Fruit fly (Drosophila melanogaster) whole organism, embryonic: ENCODE results near the gene CG5096.

Experiments used
- Asciz ChIP-seq: fragments of 200-800 bp; sonication (Bioruptor generic); optimal IDR thresholded peaks from 2 replicates; lab custom pipeline; 2017; ENCODE audit warnings: missing biosample characterization, mild to moderate bottlenecking, missing genetic modification characterization, missing genetic modification reagents
- BEAF-32 ChIP-seq: fragments of 200-800 bp; sonication (Bioruptor generic); optimal IDR thresholded peaks from 3 replicates; lab custom pipeline; 2017; ENCODE audit warnings: missing biosample characterization, missing genetic modification characterization, mild to moderate bottlenecking, moderate library complexity, missing genetic modification reagents
- CG10274 ChIP-seq: fragments of 200-800 bp; sonication (Bioruptor generic); optimal IDR thresholded peaks from 3 replicates; lab custom pipeline; 2017; ENCODE audit warnings: missing biosample characterization, mild to moderate bottlenecking, missing genetic modification characterization
- CG10321 ChIP-seq: fragments of 200-800 bp; sonication (Bioruptor generic); IDR thresholded peaks from 2 replicates; pipeline ENCODE4 v1.3.6; 2022; ENCODE audit warnings: missing biosample characterization, missing genetic modification characterization
- CG10366 ChIP-seq: fragments of 200-800 bp; sonication (Bioruptor generic); IDR thresholded peaks from 2 replicates; pipeline ENCODE4 v1.3.6; 2022; ENCODE audit warnings: missing biosample characterization, missing genetic modification characterization
- CG12391 ChIP-seq: fragments of 200-800 bp; sonication (Bioruptor generic); optimal IDR thresholded peaks from 3 replicates; lab custom pipeline; 2018; ENCODE audit warnings: missing biosample characterization, mild to moderate bottlenecking, missing genetic modification characterization, moderate library complexity
- CG12744 ChIP-seq: fragments of 200-800 bp; sonication (Bioruptor generic); optimal IDR thresholded peaks from 2 replicates; lab custom pipeline; 2016; ENCODE audit warnings: missing biosample characterization, missing genetic modification characterization
- CG13123 ChIP-seq: fragments of 200-800 bp; sonication (Bioruptor generic); optimal IDR thresholded peaks from 2 replicates; lab custom pipeline; 2016; ENCODE audit warnings: missing biosample characterization, missing genetic modification characterization
- CG17385 ChIP-seq: fragments of 200-800 bp; sonication (Bioruptor generic); optimal IDR thresholded peaks from 3 replicates; lab custom pipeline; 2018; ENCODE audit warnings: missing biosample characterization, mild to moderate bottlenecking, missing genetic modification characterization
- CG18262 ChIP-seq: fragments of 200-800 bp; optimal IDR thresholded peaks from 3 replicates; lab custom pipeline; 2019; ENCODE audit warnings: missing biosample characterization, mild to moderate bottlenecking, missing genetic modification characterization, moderate library complexity
- CG2875 ChIP-seq: fragments of 200-800 bp; sonication (Bioruptor generic); optimal IDR thresholded peaks from 2 replicates; lab custom pipeline; 2017; ENCODE audit warnings: missing biosample characterization, mild to moderate bottlenecking, missing genetic modification characterization, missing genetic modification reagents
- CG42726 ChIP-seq: fragments of 200-800 bp; sonication (Bioruptor generic); IDR thresholded peaks from 2 replicates; pipeline ENCODE4 v1.3.6; 2022; ENCODE audit warnings: missing biosample characterization, missing genetic modification characterization; ENCODE audit not compliant: partially characterized antibody
- CG4617 ChIP-seq: fragments of 200-800 bp; sonication (Bioruptor generic); optimal IDR thresholded peaks from 3 replicates; lab custom pipeline; 2016; ENCODE audit warnings: missing biosample characterization, missing genetic modification characterization, borderline replicate concordance
- CG5245 ChIP-seq: fragments of 200-800 bp; sonication (Bioruptor generic); optimal IDR thresholded peaks from 3 replicates; lab custom pipeline; 2016; ENCODE audit warnings: missing biosample characterization, missing genetic modification characterization
- CG6854 ChIP-seq: fragments of 200-800 bp; sonication (Bioruptor generic); optimal IDR thresholded peaks from 3 replicates; lab custom pipeline; 2017; ENCODE audit warnings: missing biosample characterization, mild to moderate bottlenecking, missing genetic modification characterization
- CG7271 ChIP-seq: fragments of 200-800 bp; sonication (Bioruptor generic); optimal IDR thresholded peaks from 2 replicates; lab custom pipeline; 2018; ENCODE audit warnings: missing biosample characterization, mild to moderate bottlenecking, missing genetic modification characterization, moderate library complexity
- CG7357 ChIP-seq: fragments of 200-800 bp; sonication (Bioruptor generic); IDR thresholded peaks from 3 replicates; pipeline ENCODE4 v1.3.6; 2022; ENCODE audit warnings: missing biosample characterization, missing genetic modification characterization
- CG8281 ChIP-seq: fragments of 200-800 bp; sonication (Bioruptor generic); optimal IDR thresholded peaks from 2 replicates; lab custom pipeline; 2018; ENCODE audit warnings: missing biosample characterization, mild to moderate bottlenecking, missing genetic modification characterization, moderate library complexity
- D19B ChIP-seq: fragments of 200-800 bp; sonication (Bioruptor generic); optimal IDR thresholded peaks from 2 replicates; lab custom pipeline; 2017; ENCODE audit warnings: missing biosample characterization, mild to moderate bottlenecking, missing genetic modification characterization
- Dad ChIP-seq: fragments of 200-800 bp; sonication (Bioruptor generic); optimal IDR thresholded peaks from 3 replicates; lab custom pipeline; 2016; ENCODE audit warnings: missing biosample characterization, missing genetic modification characterization
- Fer2 ChIP-seq: fragments of 200-800 bp; sonication (Bioruptor generic); optimal IDR thresholded peaks from 2 replicates; lab custom pipeline; 2018; ENCODE audit warnings: missing biosample characterization, mild to moderate bottlenecking, missing genetic modification characterization, moderate library complexity
- Fer3 ChIP-seq: fragments of 200-800 bp; sonication (Bioruptor generic); optimal IDR thresholded peaks from 2 replicates; lab custom pipeline; 2018; ENCODE audit warnings: missing biosample characterization, mild to moderate bottlenecking, missing genetic modification characterization, moderate library complexity
- HmgZ ChIP-seq: fragments of 200-800 bp; sonication (Bioruptor generic); optimal IDR thresholded peaks from 2 replicates; lab custom pipeline; 2018; ENCODE audit warnings: missing biosample characterization, mild to moderate bottlenecking, missing genetic modification characterization
- Lhr ChIP-seq: fragments of 200-800 bp; sonication (Bioruptor generic); optimal IDR thresholded peaks from 3 replicates; lab custom pipeline; 2017; ENCODE audit warnings: mild to moderate bottlenecking, missing biosample characterization, missing genetic modification reagents, missing genetic modification characterization
- Nf-YB ChIP-seq: fragments of 200-800 bp; sonication (Bioruptor generic); optimal IDR thresholded peaks from 3 replicates; lab custom pipeline; 2019; ENCODE audit warnings: missing biosample characterization, mild to moderate bottlenecking, missing genetic modification characterization, moderate library complexity
- Opbp ChIP-seq: fragments of 200-800 bp; sonication (Bioruptor generic); IDR thresholded peaks from 3 replicates; pipeline ENCODE4 v1.3.6; 2022; ENCODE audit warnings: missing biosample characterization, missing genetic modification characterization; ENCODE audit not compliant: partially characterized antibody
- Rx ChIP-seq: fragments of 200-800 bp; sonication (Bioruptor generic); IDR thresholded peaks from 2 replicates; pipeline ENCODE4 v1.3.6; 2022; ENCODE audit warnings: missing biosample characterization, missing genetic modification characterization
- Xbp1 ChIP-seq: fragments of 200-800 bp; sonication (Bioruptor generic); optimal IDR thresholded peaks from 3 replicates; lab custom pipeline; 2016; ENCODE audit warnings: missing biosample characterization, mild to moderate bottlenecking, missing genetic modification characterization
- al ChIP-seq: fragments of 200-800 bp; sonication (Bioruptor generic); IDR thresholded peaks from 2 replicates; pipeline ENCODE4 v1.3.6; 2022; ENCODE audit warnings: missing biosample characterization, missing genetic modification characterization
- ase ChIP-seq: fragments of 200-800 bp; sonication (Bioruptor generic); IDR thresholded peaks from 3 replicates; pipeline ENCODE4 v1.3.6; 2022; ENCODE audit warnings: missing biosample characterization, missing genetic modification characterization
- crp ChIP-seq, 2 experiments: fragments of 200-800 bp; sonication (Bioruptor generic); optimal IDR thresholded peaks; 2 replicates in 1 of 2; 3 replicates in 1 of 2; lab custom pipeline; 2017; ENCODE audit warnings: missing biosample characterization in 2 of 2, missing genetic modification characterization in 2 of 2, mild to moderate bottlenecking in 1 of 2, moderate library complexity in 1 of 2
- cwo ChIP-seq: fragments of 200-800 bp; sonication (Bioruptor generic); optimal IDR thresholded peaks from 3 replicates; lab custom pipeline; 2017; ENCODE audit warnings: missing biosample characterization, missing genetic modification characterization, mild to moderate bottlenecking, moderate library complexity, missing genetic modification reagents
- gce ChIP-seq: fragments of 200-800 bp; sonication (Bioruptor generic); IDR thresholded peaks from 3 replicates; pipeline ENCODE4 v1.3.6; 2022; ENCODE audit warnings: missing biosample characterization, missing genetic modification characterization
- lola ChIP-seq, 3 experiments: fragments of >200 bp in 2 of 3; fragments of 200-800 bp in 1 of 3; sonication (Bioruptor generic) in 1 of 3; optimal IDR thresholded peaks; 2 replicates each; lab custom pipeline; 2017 to 2019; ENCODE audit warnings: missing biosample characterization in 3 of 3, missing genetic modification characterization in 3 of 3, mild to moderate bottlenecking in 1 of 3, moderate library complexity in 1 of 3
- mld ChIP-seq: fragments of 200-800 bp; sonication (Bioruptor generic); IDR thresholded peaks from 3 replicates; pipeline ENCODE4 v1.3.6; 2022; ENCODE audit warnings: missing biosample characterization, missing genetic modification characterization; ENCODE audit not compliant: partially characterized antibody
- odd ChIP-seq: fragments of 200-800 bp; sonication (Bioruptor generic); optimal IDR thresholded peaks from 2 replicates; lab custom pipeline; 2017; ENCODE audit warnings: missing biosample characterization, mild to moderate bottlenecking, missing genetic modification characterization
- pfk ChIP-seq: fragments of 200-800 bp; sonication (Bioruptor generic); optimal IDR thresholded peaks from 2 replicates; lab custom pipeline; 2018; ENCODE audit warnings: missing biosample characterization, mild to moderate bottlenecking, missing genetic modification characterization, moderate library complexity
- psq ChIP-seq: fragments of 200-800 bp; sonication (Bioruptor generic); optimal IDR thresholded peaks from 2 replicates; lab custom pipeline; 2017; ENCODE audit warnings: missing biosample characterization, missing genetic modification characterization
- ranshi ChIP-seq: fragments of 200-800 bp; sonication (Bioruptor generic); IDR thresholded peaks from 2 replicates; pipeline ENCODE4 v1.3.6; 2022; ENCODE audit warnings: missing biosample characterization, missing genetic modification characterization
- rib ChIP-seq: fragments of 200-800 bp; sonication (Bioruptor generic); IDR thresholded peaks from 2 replicates; pipeline ENCODE4 v1.3.6; 2022; ENCODE audit warnings: missing biosample characterization, missing genetic modification characterization
- sim ChIP-seq: fragments of 200-800 bp; sonication (Bioruptor generic); IDR thresholded peaks from 2 replicates; pipeline ENCODE4 v1.3.6; 2022; ENCODE audit warnings: missing biosample characterization, missing genetic modification characterization
- ssp ChIP-seq: fragments of 200-800 bp; sonication (Bioruptor generic); IDR thresholded peaks from 2 replicates; pipeline ENCODE4 v1.3.6; 2022; ENCODE audit warnings: missing biosample characterization, missing genetic modification characterization
- stwl ChIP-seq: fragments of 200-800 bp; sonication (Bioruptor generic); optimal IDR thresholded peaks from 3 replicates; lab custom pipeline; 2018; ENCODE audit warnings: missing biosample characterization, mild to moderate bottlenecking, missing genetic modification characterization, moderate library complexity
- tgo ChIP-seq: fragments of 200-800 bp; sonication (Bioruptor generic); IDR thresholded peaks from 3 replicates; pipeline ENCODE4 v1.3.6; 2022; ENCODE audit warnings: missing biosample characterization, missing genetic modification characterization
- tio ChIP-seq: fragments of 200-800 bp; sonication (Bioruptor generic); optimal IDR thresholded peaks from 2 replicates; lab custom pipeline; 2017; ENCODE audit warnings: missing biosample characterization, missing genetic modification characterization, inconsistent platforms
- trh ChIP-seq: fragments of 200-800 bp; sonication (Bioruptor generic); optimal IDR thresholded peaks from 2 replicates; lab custom pipeline; 2016; ENCODE audit warnings: missing biosample characterization, missing genetic modification characterization
- unpg ChIP-seq: fragments of 200-800 bp; sonication (Bioruptor generic); optimal IDR thresholded peaks from 3 replicates; lab custom pipeline; 2018; ENCODE audit warnings: missing biosample characterization, mild to moderate bottlenecking, missing genetic modification characterization, moderate library complexity

The CG5096 gene

dm6 chr2L:10375464-10376236, 6.4 kb upstream of the CG5096 start, which contains the start of the genes CG33303 and dpr19 (continued):
- TF ChIP-seq Fer3 (tag; lab: Kevin White, UChicago) (peak; percentile 71), Rx (GFP tag; lab: Robert Waterston, UW) (no peak), CG7271 (tag; lab: Kevin White, UChicago) (peak; percentile 73), lola (GFP tag; optimal IDR thresholded peaks at IDR 0.05; lab: Kevin White, UChicago) (peak in 1 of 3 experiments; percentile 77), CG17385 (peak; percentile 74), ase (no peak), mld (GFP tag; lab: Robert Waterston, UW) (no peak), cwo (peak; percentile 62), CG5245 (GFP tag; lab: Kevin White, UChicago) (no peak), CG13123 (GFP tag; lab: Kevin White, UChicago) (peak; percentile 50), tgo (GFP tag; lab: Robert Waterston, UW) (peak; percentile 66; the same call in 2 of the 3 replicates), Fer2 (tag; lab: Kevin White, UChicago) (peak; percentile 48), sim (GFP tag; lab: Robert Waterston, UW) (0 out of 2 replicates have a peak, but pooled peaks have one; percentile 45), CG42726 (no peak), CG2875 (GFP tag; lab: Kevin White, UChicago) (peak; percentile 36), ssp (GFP tag; lab: Robert Waterston, UW) (peak; percentile 60; the same call in 1 of the 2 replicates), CG12391 (peak; percentile 92), trh (peak; percentile 19), D19B (GFP tag; lab: Kevin White, UChicago) (peak; percentile 21), Xbp1 (peak; percentile 76), BEAF-32 (peak; percentile 19), tio (GFP tag; lab: Kevin White, UChicago) (no peak), CG10321 (GFP tag; lab: Robert Waterston, UW) (peak; percentile 49; the same call in 1 of the 2 replicates), CG10274 (GFP tag; lab: Kevin White, UChicago) (no peak), Nf-YB (GFP tag; lab: Kevin White, UChicago) (peak; percentile 49), HmgZ (tag; lab: Kevin White, UChicago) (peak; percentile 48), al (GFP tag; lab: Robert Waterston, UW) (no peak; the same call in 1 of the 2 replicates), CG6854 (GFP tag; lab: Kevin White, UChicago) (peak; percentile 66), Lhr (GFP tag; lab: Kevin White, UChicago) (peak; percentile 55), pfk (peak; percentile 61), ranshi (GFP tag; lab: Robert Waterston, UW) (0 out of 2 replicates have a peak, but pooled peaks have one; percentile 33), CG7357 (GFP tag; lab: Robert Waterston, UW) (no peak), Opbp (GFP tag; lab: Robert Waterston, UW) (no peak), Dad (GFP tag; lab: Kevin White, UChicago) (no peak), odd (peak; percentile 53), CG18262 (tag; lab: Kevin White, UChicago) (peak; percentile 89), gce (peak; percentile 76), psq (peak; percentile 10), crp (GFP tag; optimal IDR thresholded peaks at IDR 0.05; lab: Kevin White, UChicago) (peak in 1 of 2 experiments; percentile 79), stwl (tag; lab: Kevin White, UChicago) (peak; percentile 45), CG12744 (GFP tag; lab: Kevin White, UChicago) (no peak), CG8281 (tag; lab: Kevin White, UChicago) (peak; percentile 4), CG10366 (GFP tag; lab: Robert Waterston, UW) (peak; percentile 34; the same call in 1 of the 2 replicates), Asciz (peak; percentile 9), CG4617 (GFP tag; lab: Kevin White, UChicago) (peak; percentile 75), rib (GFP tag; lab: Robert Waterston, UW) (no peak), unpg (peak; percentile 86)
